Worm (Caenorhabditis elegans): ENCODE measurements around the gene C24D10.6.

C24D10.6 gene

DNA sequence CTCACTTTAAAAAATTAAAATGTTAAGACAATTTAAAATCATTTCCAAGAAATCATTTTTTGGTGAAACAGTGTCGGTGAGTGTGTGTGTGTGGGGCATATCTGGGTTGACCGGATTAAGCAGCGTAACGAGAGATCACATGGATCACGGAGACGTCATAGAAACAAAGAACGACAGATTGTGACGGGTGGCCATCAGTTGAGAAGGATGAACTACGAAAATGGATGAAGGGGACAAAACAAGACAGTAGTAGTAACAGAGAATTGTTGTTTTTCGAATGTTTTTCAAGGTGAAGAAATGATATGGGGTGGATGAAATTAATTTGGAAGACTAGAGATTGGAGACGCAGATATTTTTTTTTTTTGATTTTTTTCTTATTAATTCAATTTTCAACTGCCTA, 23.5 kb downstream of the C24D10.6 start (continued):
- peak; percentile 77 for TF ChIP-seq blmp-1 (tag; optimal IDR thresholded peaks at IDR 0.05)
- TF ChIP-seq efl-3 (GFP tag; optimal IDR thresholded peaks at IDR 0.05), result no peak
- TF ChIP-seq hlh-17 (GFP tag; optimal IDR thresholded peaks at IDR 0.05; ENCODE audit: borderline replicate concordance), result no peak
- no peak for TF ChIP-seq zip-4 (GFP tag; optimal IDR thresholded peaks at IDR 0.05)
- TF ChIP-seq hpl-2 (GFP tag; optimal IDR thresholded peaks at IDR 0.05), result no peak
- TF ChIP-seq snu-23 (GFP tag; optimal IDR thresholded peaks at IDR 0.05), result peak; percentile 25

ce11 chrIV:5134798-5135197, 25.2 kb downstream of the C24D10.6 start:
- TF ChIP-seq pax-3 (tag; optimal IDR thresholded peaks at IDR 0.05) (no peak), unc-62 (GFP tag; optimal IDR thresholded peaks at IDR 0.05) (no peak), nhr-85 (tag) (peak; percentile 57), blmp-1 (tag; optimal IDR thresholded peaks at IDR 0.05) (peak; percentile 22), lin-14 (GFP tag; optimal IDR thresholded peaks at IDR 0.05) (peak; percentile 59), efl-3 (GFP tag; optimal IDR thresholded peaks at IDR 0.05) (no peak), fos-1 (tag; optimal IDR thresholded peaks at IDR 0.05) (peak; percentile 59), lin-35 (GFP tag; optimal IDR thresholded peaks at IDR 0.05) (peak; percentile 5 to 16), dsc-1 (tag; optimal IDR thresholded peaks at IDR 0.05) (no peak), fkh-4 (tag; optimal IDR thresholded peaks at IDR 0.05; ENCODE audit: borderline replicate concordance) (no peak), zag-1 (tag; optimal IDR thresholded peaks at IDR 0.05) (no peak)

- TF ChIP-seq efl-1 (optimal IDR thresholded peaks at IDR 0.05), result no peak
- peak in 1 of 2 experiments; percentile 90 for TF ChIP-seq efl-1 (GFP tag; optimal IDR thresholded peaks at IDR 0.05 in 1 of 2)
- no peak for TF ChIP-seq pax-3 (tag; optimal IDR thresholded peaks at IDR 0.05)
- no peak for TF ChIP-seq fos-1 (tag; optimal IDR thresholded peaks at IDR 0.05)
- no peak for TF ChIP-seq ceh-82 (tag; optimal IDR thresholded peaks at IDR 0.05)
- no peak for TF ChIP-seq C16A3.4 (tag; optimal IDR thresholded peaks at IDR 0.05)
- no peak for TF ChIP-seq unc-62 (GFP tag; optimal IDR thresholded peaks at IDR 0.05)
- TF ChIP-seq snu-23 (GFP tag; optimal IDR thresholded peaks at IDR 0.05), result peak; percentile 31
- TF ChIP-seq ces-1 (GFP tag; optimal IDR thresholded peaks at IDR 0.05), result no peak
- TF ChIP-seq zip-4 (GFP tag; optimal IDR thresholded peaks at IDR 0.05), result no peak
- no peak for TF ChIP-seq F16B12.6 (tag; optimal IDR thresholded peaks at IDR 0.05)
- no peak for TF ChIP-seq C34B4.2 (tag; optimal IDR thresholded peaks at IDR 0.05)
- no peak for TF ChIP-seq lir-3 (tag; optimal IDR thresholded peaks at IDR 0.05; ENCODE audit: poor library complexity)
- peak; percentile 92 for TF ChIP-seq blmp-1 (tag; optimal IDR thresholded peaks at IDR 0.05)
- TF ChIP-seq egl-13 (tag; optimal IDR thresholded peaks at IDR 0.05), result no peak
- TF ChIP-seq hpl-2 (GFP tag; optimal IDR thresholded peaks at IDR 0.05), result no peak
- no peak for TF ChIP-seq fkh-8 (tag; optimal IDR thresholded peaks at IDR 0.05)
- TF ChIP-seq grh-1 (GFP tag; IDR thresholded peaks at IDR 0.05), result no peak
- TF ChIP-seq egl-27 (tag; optimal IDR thresholded peaks at IDR 0.05), result no peak
- no peak for TF ChIP-seq nhr-237 (tag; optimal IDR thresholded peaks at IDR 0.05)
- no peak for TF ChIP-seq ztf-4 (tag; optimal IDR thresholded peaks at IDR 0.05)
- no peak for TF ChIP-seq mdl-1 (tag; optimal IDR thresholded peaks at IDR 0.05)
- TF ChIP-seq mab-9 (GFP tag; IDR thresholded peaks at IDR 0.05), result no peak
- TF ChIP-seq unc-86 (tag; optimal IDR thresholded peaks at IDR 0.05), result no peak
- no peak for TF ChIP-seq lin-13 (GFP tag; optimal IDR thresholded peaks at IDR 0.05)
- TF ChIP-seq nhr-19 (GFP tag; conservative IDR thresholded peaks at IDR 0.05), result no peak
- no peak for TF ChIP-seq nhr-84 (tag; optimal IDR thresholded peaks at IDR 0.05)
- no peak for TF ChIP-seq vab-15 (tag; optimal IDR thresholded peaks at IDR 0.05)
- no peak for TF ChIP-seq xbp-1 (tag; optimal IDR thresholded peaks at IDR 0.05)
- TF ChIP-seq pag-3 (tag; optimal IDR thresholded peaks at IDR 0.05; ENCODE audit: borderline replicate concordance, insufficient read depth), result peak; percentile 4
- no peak for TF ChIP-seq nhr-76 (tag; optimal IDR thresholded peaks at IDR 0.05)
- peak; percentile 15 to 53 for TF ChIP-seq lsy-2 (tag; optimal IDR thresholded peaks at IDR 0.05)
- TF ChIP-seq aha-1 (tag; optimal IDR thresholded peaks at IDR 0.05), result no peak
- no peak for TF ChIP-seq C04F5.9 (tag; optimal IDR thresholded peaks at IDR 0.05)
- TF ChIP-seq Y116A8C.19 (tag; optimal IDR thresholded peaks at IDR 0.05; ENCODE audit: borderline replicate concordance), result no peak
- TF ChIP-seq isw-1 (GFP tag; IDR thresholded peaks at IDR 0.05), result no peak
- TF ChIP-seq nhr-47 (tag; optimal IDR thresholded peaks at IDR 0.05), result peak; percentile 28
- peak; percentile 11 for TF ChIP-seq mep-1 (tag; optimal IDR thresholded peaks at IDR 0.05)
- no peak for TF ChIP-seq hlh-4 (tag; optimal IDR thresholded peaks at IDR 0.05)
- TF ChIP-seq snpc-4 (tag; optimal IDR thresholded peaks at IDR 0.05), result no peak
These were observed 26.2 kb downstream of the C24D10.6 start for ce11 chrIV:5133791-5134370.

Data from whole organism, L1 larva.